Worm (Caenorhabditis elegans): ENCODE results near the gene F33H12.1.

F33H12.1 gene

DNA sequence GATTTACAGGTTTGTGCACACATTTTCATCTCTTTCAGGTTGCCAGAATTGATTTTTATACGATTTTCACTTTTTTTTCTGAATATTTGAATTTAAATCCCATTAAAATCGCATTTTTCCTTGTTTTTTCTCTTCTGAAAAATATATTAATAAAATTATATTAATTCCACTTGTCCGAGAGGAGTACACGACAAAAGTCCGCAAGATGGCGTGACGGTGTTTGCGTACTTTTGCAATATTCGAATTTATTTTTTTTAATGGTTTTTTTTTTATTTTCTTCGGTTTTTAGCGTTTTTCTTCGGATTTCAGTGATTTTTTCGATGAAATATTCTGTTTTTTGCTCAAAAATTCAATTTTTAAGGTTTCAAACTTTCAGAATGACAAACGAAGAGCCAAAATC is 35.4 kb upstream of the F33H12.1 start, which contains the start of gene usp-39 (continued):
- TF ChIP-seq K11D2.4 (GFP tag; IDR thresholded peaks at IDR 0.05): peak; percentile 54; the same call in 1 of the 2 replicates
- no peak for TF ChIP-seq F55B11.4 (tag; optimal IDR thresholded peaks at IDR 0.05; ENCODE audit: borderline replicate concordance, insufficient read depth)
- TF ChIP-seq atf-7 (tag; optimal IDR thresholded peaks at IDR 0.05): no peak
- peak; percentile 25; the same call in 1 of the 2 replicates for TF ChIP-seq ceh-100 (GFP tag; IDR thresholded peaks at IDR 0.05)
- 0 out of 2 replicates have a peak, but pooled peaks have one; percentile 33 for TF ChIP-seq pbrm-1 (GFP tag; IDR thresholded peaks at IDR 0.05)
- peak; percentile 52 for TF ChIP-seq dpl-1 (GFP tag; optimal IDR thresholded peaks at IDR 0.05)
- TF ChIP-seq unc-62 (GFP tag; optimal IDR thresholded peaks at IDR 0.05): no peak
- 0 out of 2 replicates have a peak, but pooled peaks have one; percentile 26 for TF ChIP-seq hmg-20 (GFP tag; IDR thresholded peaks at IDR 0.05)
- peak; percentile 47 for TF ChIP-seq athp-1 (tag; optimal IDR thresholded peaks at IDR 0.05)
- no peak for TF ChIP-seq ceh-27 (GFP tag; optimal IDR thresholded peaks at IDR 0.05)
- no peak for TF ChIP-seq sdz-38 (tag; optimal IDR thresholded peaks at IDR 0.05)
- TF ChIP-seq tlf-1 (GFP tag; optimal IDR thresholded peaks at IDR 0.05): no peak
- TF ChIP-seq lin-54 (GFP tag; optimal IDR thresholded peaks at IDR 0.05): peak; percentile 84
- TF ChIP-seq snpc-4 (GFP tag; optimal IDR thresholded peaks at IDR 0.05): peak; percentile 60
- TF ChIP-seq snpc-4 (tag; optimal IDR thresholded peaks at IDR 0.05): peak in 1 of 4 experiments; percentile 54
- TF ChIP-seq ets-4 (GFP tag; optimal IDR thresholded peaks at IDR 0.05): no peak
- TF ChIP-seq pha-4 (tag; optimal IDR thresholded peaks at IDR 0.05): peak; percentile 79
- TF ChIP-seq bed-1 (GFP tag; IDR thresholded peaks at IDR 0.05): no peak
- TF ChIP-seq nfyb-1 (GFP tag; IDR thresholded peaks at IDR 0.05): 0 out of 2 replicates have a peak, but pooled peaks have one; percentile 36
- no peak for TF ChIP-seq F52B5.7 (tag; optimal IDR thresholded peaks at IDR 0.05)
- no peak for TF ChIP-seq hlh-12 (tag; optimal IDR thresholded peaks at IDR 0.05)
- TF ChIP-seq sea-2 (GFP tag; IDR thresholded peaks at IDR 0.05): no peak
- TF ChIP-seq ekl-4 (GFP tag; IDR thresholded peaks at IDR 0.05): no peak
- TF ChIP-seq repo-1 (tag; optimal IDR thresholded peaks at IDR 0.05): no peak
- TF ChIP-seq zfh-2 (GFP tag; conservative IDR thresholded peaks at IDR 0.05): no peak
- no peak for TF ChIP-seq T07F8.4 (tag; optimal IDR thresholded peaks at IDR 0.05)
- TF ChIP-seq F49E8.2 (tag; optimal IDR thresholded peaks at IDR 0.05; ENCODE audit: insufficient read depth): peak; percentile 11
- TF ChIP-seq hsf-1 (GFP tag; IDR thresholded peaks at IDR 0.05): no peak
- TF ChIP-seq cebp-2 (GFP tag; IDR thresholded peaks at IDR 0.05): no peak
- TF ChIP-seq unc-130 (GFP tag; optimal IDR thresholded peaks at IDR 0.05): no peak
- no peak for TF ChIP-seq bed-2 (GFP tag; IDR thresholded peaks at IDR 0.05)
- TF ChIP-seq mcd-1 (GFP tag; IDR thresholded peaks at IDR 0.05): peak; percentile 85
- TF ChIP-seq nhr-27 (tag; optimal IDR thresholded peaks at IDR 0.05): no peak
- peak; percentile 53 for TF ChIP-seq F33H1.4 (GFP tag; IDR thresholded peaks at IDR 0.05)
- no peak for TF ChIP-seq mxl-1 (tag; optimal IDR thresholded peaks at IDR 0.05)
- TF ChIP-seq hrde-1 (tag; optimal IDR thresholded peaks at IDR 0.05; ENCODE audit: borderline replicate concordance): no peak
- TF ChIP-seq B0261.1 (tag; optimal IDR thresholded peaks at IDR 0.05): no peak
- TF ChIP-seq Y53F4B.3 (GFP tag; IDR thresholded peaks at IDR 0.05): no peak
- TF ChIP-seq Y56A3A.18 (GFP tag; IDR thresholded peaks at IDR 0.05): 0 out of 2 replicates have a peak, but pooled peaks have one; percentile 60
- TF ChIP-seq nhr-179 (tag; optimal IDR thresholded peaks at IDR 0.05): no peak
- no peak for TF ChIP-seq attf-6 (GFP tag; IDR thresholded peaks at IDR 0.05)
- peak; percentile 25 for TF ChIP-seq him-1 (tag; optimal IDR thresholded peaks at IDR 0.05)
- peak; percentile 39 for TF ChIP-seq gei-17 (GFP tag; optimal IDR thresholded peaks at IDR 0.05)
- peak; percentile 62 for TF ChIP-seq lsl-1 (GFP tag; optimal IDR thresholded peaks at IDR 0.05)
- no peak for TF ChIP-seq F10E7.11 (tag; optimal IDR thresholded peaks at IDR 0.05)
- no peak for TF ChIP-seq F39B2.1 (GFP tag; IDR thresholded peaks at IDR 0.05)
- peak; percentile 55 for TF ChIP-seq efl-1 (GFP tag; optimal IDR thresholded peaks at IDR 0.05)
- TF ChIP-seq rpc-1 (optimal IDR thresholded peaks at IDR 0.05): no peak
- no peak for TF ChIP-seq rpc-1 (tag; optimal IDR thresholded peaks at IDR 0.05)
- TF ChIP-seq let-526 (GFP tag; IDR thresholded peaks at IDR 0.05): no peak
